Fruit fly (Drosophila melanogaster): ENCODE data around the gene Osi1.

Gene Osi1

DNA sequence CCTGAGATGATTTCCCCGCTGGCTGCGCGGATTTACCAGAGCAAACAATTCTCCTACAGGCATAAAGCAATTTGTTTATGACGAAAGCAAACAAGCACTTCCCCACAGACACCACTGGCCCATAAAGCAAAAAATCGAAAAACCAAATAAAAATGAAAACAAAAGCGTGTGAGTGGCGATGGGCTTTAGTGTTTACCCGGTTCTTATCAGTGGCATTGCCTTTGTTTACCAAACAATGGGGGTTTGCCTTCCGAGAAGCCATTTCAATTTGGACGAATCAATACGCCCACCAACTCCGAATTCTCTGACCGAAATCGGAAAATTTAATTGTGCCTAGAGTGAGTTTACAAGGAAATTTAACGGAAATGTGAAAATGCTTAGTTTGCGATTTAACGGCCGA is 9.2 kb downstream of the Osi1 start (continued):
- TF ChIP-seq CG8765 (GFP tag; IDR thresholded peaks at IDR 0.05) (no peak), CG34376 (GFP tag; optimal IDR thresholded peaks at IDR 0.05) (no peak), ham (GFP tag; IDR thresholded peaks at IDR 0.05) (no peak), pum (GFP tag; optimal IDR thresholded peaks at IDR 0.05) (no peak), grn (GFP tag; optimal IDR thresholded peaks at IDR 0.05) (no peak), CG4617 (GFP tag; optimal IDR thresholded peaks at IDR 0.05; ENCODE audit: borderline replicate concordance) (no peak), Jarid2 (GFP tag; optimal IDR thresholded peaks at IDR 0.05) (no peak), CG9609 (GFP tag; optimal IDR thresholded peaks at IDR 0.05) (no peak), eve (GFP tag; optimal IDR thresholded peaks at IDR 0.05) (no peak), mam (GFP tag; optimal IDR thresholded peaks at IDR 0.05) (no peak), btn (GFP tag; optimal IDR thresholded peaks at IDR 0.05) (no peak), CG9797 (GFP tag; optimal IDR thresholded peaks at IDR 0.05) (no peak), Sry-δ (GFP tag; optimal IDR thresholded peaks at IDR 0.05) (no peak), Ets97D (GFP tag; optimal IDR thresholded peaks at IDR 0.05) (no peak), CHES-1-like (GFP tag; optimal IDR thresholded peaks at IDR 0.05) (no peak), pros (GFP tag; optimal IDR thresholded peaks at IDR 0.05) (no peak), ab (GFP tag; optimal IDR thresholded peaks at IDR 0.05) (no peak), sr (GFP tag; IDR thresholded peaks at IDR 0.05) (0 out of 3 replicates have a peak, but pooled peaks have one; percentile 38), stwl (tag; optimal IDR thresholded peaks at IDR 0.05) (no peak), B-H1 (GFP tag; IDR thresholded peaks at IDR 0.05) (no peak), CG10543 (GFP tag; optimal IDR thresholded peaks at IDR 0.05) (peak; percentile 26), chm (GFP tag; IDR thresholded peaks at IDR 0.05) (peak; percentile 19; the same call in 1 of the 2 replicates), CG8924 (tag; optimal IDR thresholded peaks at IDR 0.05) (no peak), kay (GFP tag; optimal IDR thresholded peaks at IDR 0.05) (no peak), gcm (GFP tag; optimal IDR thresholded peaks at IDR 0.05) (no peak), CG12104 (GFP tag; optimal IDR thresholded peaks at IDR 0.05) (no peak), CG17186 (GFP tag; optimal IDR thresholded peaks at IDR 0.05) (no peak), gfzf (GFP tag; optimal IDR thresholded peaks at IDR 0.05) (no peak), gt (GFP tag; IDR thresholded peaks at IDR 0.05) (no peak), MBD-R2 (GFP tag; IDR thresholded peaks at IDR 0.05) (no peak), sc (optimal IDR thresholded peaks at IDR 0.05) (no peak), sc (GFP tag; optimal IDR thresholded peaks at IDR 0.05) (peak; percentile 21), CG1602 (GFP tag; optimal IDR thresholded peaks at IDR 0.05) (no peak), NFAT (GFP tag; IDR thresholded peaks at IDR 0.05) (no peak), CG12236 (GFP tag; optimal IDR thresholded peaks at IDR 0.05) (no peak), CrebB (tag; optimal IDR thresholded peaks at IDR 0.05) (peak; percentile 42), CG16779 (GFP tag; IDR thresholded peaks at IDR 0.05) (no peak), sob (GFP tag; IDR thresholded peaks at IDR 0.05) (peak; percentile 42; the same call in 1 of the 2 replicates), CG6683 (GFP tag; optimal IDR thresholded peaks at IDR 0.05) (no peak), Antp (GFP tag; optimal IDR thresholded peaks at IDR 0.05) (no peak), CG4820 (GFP tag; optimal IDR thresholded peaks at IDR 0.05) (no peak), luna (GFP tag; optimal IDR thresholded peaks at IDR 0.05) (no peak), D19A (tag; optimal IDR thresholded peaks at IDR 0.05) (no peak), ATbp (GFP tag; optimal IDR thresholded peaks at IDR 0.05) (peak; percentile 71), Eip74EF (GFP tag; optimal IDR thresholded peaks at IDR 0.05) (no peak), CG31441 (GFP tag; IDR thresholded peaks at IDR 0.05) (peak; percentile 33; the same call in 1 of the 2 replicates), esg (GFP tag; conservative IDR thresholded peaks at IDR 0.05) (no peak), CG12299 (tag; optimal IDR thresholded peaks at IDR 0.05) (no peak), dati (GFP tag; IDR thresholded peaks at IDR 0.05) (no peak), Bgb (GFP tag; IDR thresholded peaks at IDR 0.05; ENCODE audit: partially characterized antibody) (no peak), CG2202 (tag; optimal IDR thresholded peaks at IDR 0.05) (peak; percentile 13), klu (GFP tag; IDR thresholded peaks at IDR 0.05) (no peak), eyg (GFP tag; optimal IDR thresholded peaks at IDR 0.05) (no peak)
